Fruit fly (Drosophila melanogaster) whole organism, adult: Measurements from ENCODE around the gene CG8136.

Experiments used
- CG7045 ChIP-seq: fragments of 200-800 bp; sonication (Bioruptor generic); optimal IDR thresholded peaks from 2 replicates; lab custom pipeline; 2017; ENCODE audit warnings: missing biosample characterization, mild to moderate bottlenecking, missing genetic modification characterization
- Clk ChIP-seq: fragments of 200-800 bp; sonication (Bioruptor generic); optimal IDR thresholded peaks from 2 replicates; lab custom pipeline; 2017; ENCODE audit warnings: missing biosample characterization, missing genetic modification characterization
- bab1 ChIP-seq: fragments of 200-800 bp; sonication (Bioruptor generic); optimal IDR thresholded peaks from 3 replicates; lab custom pipeline; 2019; ENCODE audit warnings: missing biosample characterization, mild to moderate bottlenecking, missing genetic modification characterization, moderate library complexity

DNA sequence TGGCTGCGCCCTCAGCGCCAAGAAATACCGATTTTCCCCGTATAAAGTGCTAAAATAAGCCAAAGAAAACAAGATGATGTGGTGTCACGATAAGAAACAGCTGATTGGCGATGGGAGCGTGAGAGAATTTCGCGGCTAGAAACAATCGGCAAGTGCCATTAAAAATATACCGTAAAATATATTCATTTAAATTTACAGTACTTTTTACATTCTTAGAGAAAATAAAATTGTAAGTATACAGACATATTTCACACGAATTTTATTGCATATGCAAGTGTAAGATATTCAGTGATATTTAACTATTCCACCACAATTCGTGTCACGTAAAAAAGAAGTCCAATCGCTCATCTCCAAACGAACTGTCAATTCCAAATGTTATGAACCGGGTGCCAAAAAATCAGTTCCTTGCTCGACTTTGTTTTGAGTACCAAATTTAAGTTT lies 44.6 kb upstream of the CG8136 start, which contains the start of the genes Unc50, CG11755 and CG8043:
- peak; percentile 90 for TF ChIP-seq bab1 (GFP tag; lab: Kevin White, UChicago)
- peak; percentile 81 for TF ChIP-seq CG7045 (GFP tag; lab: Kevin White, UChicago)
- peak; percentile 59 for TF ChIP-seq Clk (GFP tag; lab: Kevin White, UChicago)
